Worm (Caenorhabditis elegans): Measurements from ENCODE around the gene ctps-1.

DNA sequence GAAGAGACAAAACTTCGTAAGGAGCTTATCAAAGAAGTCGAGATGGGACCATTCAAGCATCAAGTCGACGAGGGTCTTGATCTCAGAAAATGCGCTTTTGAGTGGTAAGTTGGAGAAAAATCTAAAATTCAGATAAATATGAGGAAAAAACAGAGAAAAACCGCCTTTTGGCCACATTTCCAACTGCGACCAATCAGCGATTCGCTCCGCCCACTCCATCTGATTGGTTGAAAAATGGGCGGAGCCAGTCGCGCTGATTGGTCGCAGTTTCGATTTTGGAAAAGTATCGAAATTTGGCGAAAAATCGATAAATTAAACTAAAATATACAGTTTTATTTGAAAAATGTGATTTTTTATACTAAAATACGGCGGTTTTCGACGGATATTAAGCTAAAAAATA is 17.2 kb downstream of the ctps-1 start:
- TF ChIP-seq flt-1 (GFP tag; IDR thresholded peaks at IDR 0.05) (no peak), ref-1 (GFP tag; conservative IDR thresholded peaks at IDR 0.05) (no peak), ztf-29 (GFP tag; IDR thresholded peaks at IDR 0.05) (no peak), klf-2 (GFP tag; conservative IDR thresholded peaks at IDR 0.05) (no peak)
